Worm (Caenorhabditis elegans) whole organism, L4 larva: ENCODE data around the gene gcy-6.

Experiments used
- F10B5.3 ChIP-seq: sonication (generic microtip); optimal IDR thresholded peaks from 2 replicates; lab custom pipeline; 2016; ENCODE audit warnings: mild to moderate bottlenecking, missing genetic modification characterization, missing compliant biosample characterization
- F26F4.8 ChIP-seq: fragments of 200-800 bp; sonication (Bioruptor generic); conservative IDR thresholded peaks from 2 replicates; pipeline ENCODE4 v1.3.6; 2022; ENCODE audit warnings: missing genetic modification characterization, missing compliant biosample characterization
- ZK546.5 ChIP-seq, 2 experiments: sonication (generic microtip); optimal IDR thresholded peaks; 2 replicates each; lab custom pipeline; 2017; ENCODE audit warnings: missing biosample characterization in 2 of 2, missing genetic modification characterization in 2 of 2
- ama-1 ChIP-seq: fragments of 150-350 bp; optimal IDR thresholded peaks from 2 replicates; lab custom pipeline; 2014; ENCODE audit warnings: inconsistent platforms, mixed read lengths
- ceh-82 ChIP-seq: sonication (generic microtip); optimal IDR thresholded peaks from 2 replicates; lab custom pipeline; 2017; ENCODE audit warnings: missing biosample characterization, missing genetic modification characterization
- nhr-25 ChIP-seq: sonication (generic microtip); optimal IDR thresholded peaks from 2 replicates; lab custom pipeline; 2017; ENCODE audit warnings: missing genetic modification characterization, mild to moderate bottlenecking, missing compliant biosample characterization, antibody characterized with exemption, moderate library complexity, borderline replicate concordance; ENCODE audit not compliant: insufficient read depth
- nhr-76 ChIP-seq: fragments of 150-350 bp; optimal IDR thresholded peaks from 2 replicates; lab custom pipeline; 2014; ENCODE audit warnings: missing biosample characterization, missing genetic modification characterization
- rbr-2 ChIP-seq: sonication (generic microtip); optimal IDR thresholded peaks from 2 replicates; lab custom pipeline; 2016; ENCODE audit warnings: missing genotype, missing genetic modification characterization, missing compliant biosample characterization
- sdz-12 ChIP-seq: fragments of 200-800 bp; sonication (Bioruptor generic); optimal IDR thresholded peaks from 2 replicates; lab custom pipeline; 2018; ENCODE audit warnings: mild to moderate bottlenecking, missing genetic modification characterization, missing compliant biosample characterization

DNA sequence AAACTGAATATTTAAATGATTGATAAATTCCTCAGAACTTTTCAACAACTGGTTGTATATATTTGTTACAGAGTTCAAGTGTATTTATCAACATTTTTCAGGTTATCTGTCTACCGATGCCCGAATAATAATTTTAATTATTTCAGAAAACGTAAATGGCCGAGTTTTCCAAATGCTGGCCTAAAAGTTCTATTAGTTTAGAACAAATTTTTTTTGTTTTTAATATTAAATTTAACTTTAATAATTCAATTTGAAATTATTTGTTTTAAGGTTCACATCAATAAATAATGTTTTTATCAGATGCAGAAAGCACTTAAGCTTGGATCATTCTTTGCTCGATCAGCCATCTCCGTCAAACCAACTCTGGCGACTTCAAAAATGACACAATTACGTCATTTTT lies 518 bp upstream of the gcy-6 start, which contains the start of gene trx-2:
- TF ChIP-seq rbr-2 (tag; lab: Kevin White, UChicago) (no peak), ama-1 (no peak), nhr-76 (tag; lab: Kevin White, UChicago) (no peak), F26F4.8 (GFP tag; lab: Robert Waterston, UW) (no peak), ceh-82 (no peak), nhr-25 (tag; lab: Kevin White, UChicago) (no peak), sdz-12 (GFP tag; lab: Kevin White, UChicago) (no peak), ZK546.5 (tag; optimal IDR thresholded peaks at IDR 0.05; lab: Kevin White, UChicago) (no peak), F10B5.3 (no peak)
